Fruit fly (Drosophila melanogaster) whole organism, embryonic: ENCODE measurements around the gene Rsbp15.

ENCODE experiments used
- Abd-B ChIP-seq: fragments of 200-800 bp; sonication (Bioruptor generic); optimal IDR thresholded peaks from 2 replicates; lab custom pipeline; 2018; ENCODE audit warnings: missing biosample characterization, mild to moderate bottlenecking, missing genetic modification characterization, moderate library complexity
- Atf3 ChIP-seq: fragments of 200-800 bp; sonication (Bioruptor generic); optimal IDR thresholded peaks from 3 replicates; lab custom pipeline; 2016; ENCODE audit warnings: missing biosample characterization, missing genetic modification characterization
- BEAF-32 ChIP-seq: fragments of 200-800 bp; sonication (Bioruptor generic); optimal IDR thresholded peaks from 3 replicates; lab custom pipeline; 2017; ENCODE audit warnings: missing biosample characterization, missing genetic modification characterization, mild to moderate bottlenecking, moderate library complexity, missing genetic modification reagents
- CG1024 ChIP-seq: fragments of 200-800 bp; sonication (Bioruptor generic); IDR thresholded peaks from 2 replicates; pipeline ENCODE4 v1.3.6; 2022; ENCODE audit warnings: missing biosample characterization, missing genetic modification characterization
- CG11093 ChIP-seq: fragments of 200-800 bp; sonication (Bioruptor generic); IDR thresholded peaks from 3 replicates; pipeline ENCODE4 v1.3.6; 2022; ENCODE audit warnings: missing biosample characterization, missing genetic modification characterization
- CG12155 ChIP-seq: fragments of 200-800 bp; sonication (Bioruptor generic); optimal IDR thresholded peaks from 3 replicates; lab custom pipeline; 2016; ENCODE audit warnings: missing biosample characterization, missing genetic modification characterization
- CG15479 ChIP-seq: fragments of 200-800 bp; sonication (Bioruptor generic); optimal IDR thresholded peaks from 3 replicates; lab custom pipeline; 2019; ENCODE audit warnings: missing biosample characterization, mild to moderate bottlenecking, missing genetic modification characterization, moderate library complexity
- CG2875 ChIP-seq: fragments of 200-800 bp; sonication (Bioruptor generic); optimal IDR thresholded peaks from 2 replicates; lab custom pipeline; 2017; ENCODE audit warnings: missing biosample characterization, mild to moderate bottlenecking, missing genetic modification characterization, missing genetic modification reagents
- CG2889 ChIP-seq: fragments of 200-800 bp; sonication (Bioruptor generic); IDR thresholded peaks from 3 replicates; pipeline ENCODE4 v1.3.6; 2022; ENCODE audit warnings: missing biosample characterization, missing genetic modification characterization
- CG32772 ChIP-seq: fragments of 200-800 bp; sonication (Bioruptor generic); IDR thresholded peaks from 2 replicates; pipeline ENCODE4 v1.3.6; 2022; ENCODE audit warnings: missing biosample characterization, missing genetic modification characterization
- CG4424 ChIP-seq: fragments of 200-800 bp; sonication (Bioruptor generic); optimal IDR thresholded peaks from 3 replicates; lab custom pipeline; 2016; ENCODE audit warnings: missing biosample characterization, missing genetic modification characterization
- CG6683 ChIP-seq: fragments of 200-800 bp; sonication (Bioruptor generic); optimal IDR thresholded peaks from 2 replicates; lab custom pipeline; 2017; ENCODE audit warnings: missing biosample characterization, mild to moderate bottlenecking, missing genetic modification characterization, missing genetic modification reagents
- CG7357 ChIP-seq: fragments of 200-800 bp; sonication (Bioruptor generic); IDR thresholded peaks from 3 replicates; pipeline ENCODE4 v1.3.6; 2022; ENCODE audit warnings: missing biosample characterization, missing genetic modification characterization
- CG7556 ChIP-seq: fragments of 200-800 bp; sonication (Bioruptor generic); optimal IDR thresholded peaks from 2 replicates; lab custom pipeline; 2017; ENCODE audit warnings: missing biosample characterization, mild to moderate bottlenecking, missing genetic modification characterization
- CG7786 ChIP-seq: fragments of 200-800 bp; sonication (Bioruptor generic); optimal IDR thresholded peaks from 2 replicates; lab custom pipeline; 2016; ENCODE audit warnings: missing biosample characterization, missing genetic modification characterization
- CG8290 ChIP-seq, 3 experiments: fragments of 200-800 bp; sonication (Bioruptor generic); optimal IDR thresholded peaks; 2 replicates each; lab custom pipeline; 2016 to 2019; ENCODE audit warnings: missing biosample characterization in 3 of 3, missing genetic modification characterization in 3 of 3, mild to moderate bottlenecking in 2 of 3, moderate library complexity in 1 of 3
- CG8388 ChIP-seq: fragments of 200-800 bp; sonication (Bioruptor generic); optimal IDR thresholded peaks from 2 replicates; lab custom pipeline; 2019; ENCODE audit warnings: missing biosample characterization, mild to moderate bottlenecking, missing genetic modification characterization, moderate library complexity
- CG8765 ChIP-seq: fragments of 200-800 bp; sonication (Bioruptor generic); IDR thresholded peaks from 2 replicates; pipeline ENCODE4 v1.3.6; 2022; ENCODE audit warnings: missing biosample characterization, missing genetic modification characterization
- CG9215 ChIP-seq: fragments of 200-800 bp; sonication (Bioruptor generic); IDR thresholded peaks from 2 replicates; pipeline ENCODE4 v1.3.6; 2022; ENCODE audit warnings: missing biosample characterization, missing genetic modification characterization
- ERR ChIP-seq: fragments of 200-800 bp; sonication (Bioruptor generic); optimal IDR thresholded peaks from 2 replicates; lab custom pipeline; 2016; ENCODE audit warnings: missing biosample characterization, missing genetic modification characterization
- Fer2 ChIP-seq: fragments of 200-800 bp; sonication (Bioruptor generic); optimal IDR thresholded peaks from 2 replicates; lab custom pipeline; 2018; ENCODE audit warnings: missing biosample characterization, mild to moderate bottlenecking, missing genetic modification characterization, moderate library complexity
- HLH3B ChIP-seq: fragments of 200-800 bp; sonication (Bioruptor generic); IDR thresholded peaks from 2 replicates; pipeline ENCODE4 v1.3.6; 2022; ENCODE audit warnings: missing biosample characterization, missing genetic modification characterization
- HLHmδ ChIP-seq: fragments of 200-800 bp; sonication (Bioruptor generic); optimal IDR thresholded peaks from 2 replicates; lab custom pipeline; 2018; ENCODE audit warnings: missing biosample characterization, mild to moderate bottlenecking, missing genetic modification characterization, moderate library complexity
- Hsf ChIP-seq: fragments of 200-800 bp; sonication (Bioruptor generic); optimal IDR thresholded peaks from 3 replicates; lab custom pipeline; 2016; ENCODE audit warnings: missing biosample characterization, missing genetic modification characterization
- NFAT ChIP-seq: fragments of 200-800 bp; sonication (Bioruptor generic); IDR thresholded peaks from 2 replicates; pipeline ENCODE4 v1.3.6; 2022; ENCODE audit warnings: missing biosample characterization, missing genetic modification characterization
- NfI ChIP-seq: fragments of 200-800 bp; sonication (Bioruptor generic); optimal IDR thresholded peaks from 3 replicates; lab custom pipeline; 2018; ENCODE audit warnings: missing biosample characterization, mild to moderate bottlenecking, missing genetic modification characterization, moderate library complexity
- Rfx ChIP-seq: fragments of 200-800 bp; sonication (Bioruptor generic); IDR thresholded peaks from 2 replicates; pipeline ENCODE4 v1.3.6; 2022; ENCODE audit warnings: missing biosample characterization, missing genetic modification characterization
- Xbp1 ChIP-seq: fragments of 200-800 bp; sonication (Bioruptor generic); optimal IDR thresholded peaks from 3 replicates; lab custom pipeline; 2016; ENCODE audit warnings: missing biosample characterization, mild to moderate bottlenecking, missing genetic modification characterization
- abd-A ChIP-seq: fragments of 200-800 bp; sonication (Bioruptor generic); optimal IDR thresholded peaks from 3 replicates; lab custom pipeline; 2019; ENCODE audit warnings: missing biosample characterization, mild to moderate bottlenecking, missing genetic modification characterization, moderate library complexity
- al ChIP-seq: fragments of 200-800 bp; sonication (Bioruptor generic); IDR thresholded peaks from 2 replicates; pipeline ENCODE4 v1.3.6; 2022; ENCODE audit warnings: missing biosample characterization, missing genetic modification characterization
- bbx ChIP-seq: fragments of 200-800 bp; sonication (Bioruptor generic); IDR thresholded peaks from 2 replicates; pipeline ENCODE4 v1.3.6; 2022; ENCODE audit warnings: missing biosample characterization, missing genetic modification characterization; ENCODE audit not compliant: partially characterized antibody
- cad ChIP-seq: fragments of >200 bp; optimal IDR thresholded peaks from 2 replicates; lab custom pipeline; 2017; ENCODE audit warnings: missing biosample characterization, missing genetic modification characterization
- caup ChIP-seq: fragments of 200-800 bp; sonication (Bioruptor generic); optimal IDR thresholded peaks from 3 replicates; lab custom pipeline; 2017; ENCODE audit warnings: missing biosample characterization, mild to moderate bottlenecking, missing genetic modification characterization, moderate library complexity; ENCODE audit not compliant: severe bottlenecking
- dmrt99B ChIP-seq: fragments of 200-800 bp; sonication (Bioruptor generic); optimal IDR thresholded peaks from 2 replicates; lab custom pipeline; 2018; ENCODE audit warnings: missing biosample characterization, mild to moderate bottlenecking, missing genetic modification characterization, moderate library complexity
- esg ChIP-seq: fragments of 200-800 bp; sonication (Bioruptor generic); conservative IDR thresholded peaks from 2 replicates; pipeline ENCODE4 v1.3.6; 2022; ENCODE audit warnings: missing biosample characterization, missing genetic modification characterization
- eyg ChIP-seq: fragments of 200-800 bp; sonication (Bioruptor generic); optimal IDR thresholded peaks from 3 replicates; lab custom pipeline; 2016; ENCODE audit warnings: missing biosample characterization, missing genetic modification characterization
- fd96Cb ChIP-seq: fragments of 200-800 bp; sonication (Bioruptor generic); optimal IDR thresholded peaks from 2 replicates; lab custom pipeline; 2018; ENCODE audit warnings: missing biosample characterization, mild to moderate bottlenecking, missing genetic modification characterization, moderate library complexity
- fru ChIP-seq: fragments of >200 bp; optimal IDR thresholded peaks from 2 replicates; lab custom pipeline; 2017
- h ChIP-seq: fragments of >200 bp; optimal IDR thresholded peaks from 2 replicates; lab custom pipeline; 2017
- knrl ChIP-seq: fragments of 200-800 bp; sonication (Bioruptor generic); IDR thresholded peaks from 3 replicates; pipeline ENCODE4 v1.3.6; 2022; ENCODE audit warnings: missing biosample characterization, missing genetic modification characterization; ENCODE audit not compliant: partially characterized antibody
- lilli ChIP-seq: fragments of 200-800 bp; sonication (Bioruptor generic); optimal IDR thresholded peaks from 3 replicates; lab custom pipeline; 2016; ENCODE audit warnings: missing biosample characterization, missing genetic modification characterization
- lola ChIP-seq, 3 experiments: fragments of >200 bp in 2 of 3; fragments of 200-800 bp in 1 of 3; sonication (Bioruptor generic) in 1 of 3; optimal IDR thresholded peaks; 2 replicates each; lab custom pipeline; 2017 to 2019; ENCODE audit warnings: missing biosample characterization in 3 of 3, missing genetic modification characterization in 3 of 3, mild to moderate bottlenecking in 1 of 3, moderate library complexity in 1 of 3
- mirr ChIP-seq: fragments of 200-800 bp; sonication (Bioruptor generic); optimal IDR thresholded peaks from 3 replicates; lab custom pipeline; 2018; ENCODE audit warnings: missing biosample characterization, mild to moderate bottlenecking, missing genetic modification characterization
- nau ChIP-seq: fragments of 200-800 bp; sonication (Bioruptor generic); optimal IDR thresholded peaks from 3 replicates; lab custom pipeline; 2017; ENCODE audit warnings: missing biosample characterization, mild to moderate bottlenecking, missing genetic modification characterization, missing genetic modification reagents
- phol ChIP-seq: fragments of 200-800 bp; sonication (Bioruptor generic); optimal IDR thresholded peaks from 3 replicates; lab custom pipeline; 2018; ENCODE audit warnings: missing biosample characterization, mild to moderate bottlenecking, missing genetic modification characterization, moderate library complexity
- rib ChIP-seq: fragments of 200-800 bp; sonication (Bioruptor generic); IDR thresholded peaks from 2 replicates; pipeline ENCODE4 v1.3.6; 2022; ENCODE audit warnings: missing biosample characterization, missing genetic modification characterization
- sr ChIP-seq: fragments of 200-800 bp; sonication (Bioruptor generic); IDR thresholded peaks from 3 replicates; pipeline ENCODE4 v1.3.6; 2022; ENCODE audit warnings: missing biosample characterization, missing genetic modification characterization
- twi ChIP-seq: fragments of 200-800 bp; optimal IDR thresholded peaks from 2 replicates; lab custom pipeline; 2019; ENCODE audit warnings: missing biosample characterization, mild to moderate bottlenecking, missing genetic modification characterization, moderate library complexity
- usp ChIP-seq: fragments of >200 bp; optimal IDR thresholded peaks from 2 replicates; lab custom pipeline; 2017; ENCODE audit warnings: missing biosample characterization, missing genetic modification characterization
- zfh1 ChIP-seq: fragments of 200-800 bp; sonication (Bioruptor generic); IDR thresholded peaks from 3 replicates; pipeline ENCODE4 v1.3.6; 2022; ENCODE audit warnings: missing biosample characterization, missing genetic modification characterization

Rsbp15 gene

dm6 chr3R:12221366-12221916, 746 bp upstream of the Rsbp15 start, which contains the start of gene CG4860 (continued):
- TF ChIP-seq CG9215 (peak; percentile 84), mirr (GFP tag; lab: Kevin White, UChicago) (peak; percentile 35), BEAF-32 (GFP tag; lab: Kevin White, UChicago) (peak; percentile 0), CG8765 (GFP tag; lab: Robert Waterston, UW) (peak; percentile 56; the same call in 1 of the 2 replicates), fru (lab: Kevin White, UChicago) (no peak), CG11093 (GFP tag; lab: Robert Waterston, UW) (peak; percentile 53; the same call in 1 of the 3 replicates), twi (tag; lab: Kevin White, UChicago) (no peak), Atf3 (GFP tag; lab: Kevin White, UChicago) (peak; percentile 75), esg (GFP tag; lab: Robert Waterston, UW) (peak; percentile 79), cad (GFP tag; lab: Kevin White, UChicago) (no peak), lilli (GFP tag; lab: Kevin White, UChicago) (peak; percentile 93), CG7357 (GFP tag; lab: Robert Waterston, UW) (peak; percentile 71), NfI (GFP tag; lab: Kevin White, UChicago) (peak; percentile 89), h (no peak), CG8388 (GFP tag; lab: Kevin White, UChicago) (peak; percentile 82), knrl (GFP tag; lab: Robert Waterston, UW) (no peak), CG12155 (GFP tag; lab: Kevin White, UChicago) (peak; percentile 91), Rfx (GFP tag; lab: Robert Waterston, UW) (peak; percentile 94), CG1024 (GFP tag; lab: Robert Waterston, UW) (peak; percentile 40; the same call in 1 of the 2 replicates), Xbp1 (peak; percentile 92), CG2889 (no peak), sr (peak; percentile 53; the same call in 1 of the 3 replicates), CG32772 (GFP tag; lab: Robert Waterston, UW) (peak; percentile 68), zfh1 (peak; percentile 78; the same call in 2 of the 3 replicates), HLH3B (peak; percentile 86), eyg (GFP tag; lab: Kevin White, UChicago) (peak; percentile 53), CG7556 (GFP tag; lab: Kevin White, UChicago) (peak; percentile 91), CG7786 (GFP tag; lab: Kevin White, UChicago) (peak; percentile 86), phol (tag; lab: Kevin White, UChicago) (peak; percentile 83), CG2875 (GFP tag; lab: Kevin White, UChicago) (peak; percentile 76), Abd-B (GFP tag; lab: Kevin White, UChicago) (peak; percentile 81), HLHmδ (GFP tag; lab: Kevin White, UChicago) (no peak), abd-A (tag; lab: Kevin White, UChicago) (no peak), fd96Cb (tag; lab: Kevin White, UChicago) (peak; percentile 82), bbx (0 out of 2 replicates have a peak, but pooled peaks have one; percentile 20), usp (GFP tag; lab: Kevin White, UChicago) (no peak), dmrt99B (tag; lab: Kevin White, UChicago) (peak; percentile 88), CG4424 (GFP tag; lab: Kevin White, UChicago) (peak; percentile 88), al (GFP tag; lab: Robert Waterston, UW) (peak; percentile 89), ERR (GFP tag; lab: Kevin White, UChicago) (peak; percentile 44), CG8290 (GFP tag; optimal IDR thresholded peaks at IDR 0.05; lab: Kevin White, UChicago) (no peak), CG8290 (tag; optimal IDR thresholded peaks at IDR 0.05; lab: Kevin White, UChicago) (peak in 1 of 2 experiments; percentile 80), CG15479 (GFP tag; lab: Kevin White, UChicago) (no peak), Fer2 (tag; lab: Kevin White, UChicago) (peak; percentile 87), nau (no peak), rib (GFP tag; lab: Robert Waterston, UW) (peak; percentile 78), NFAT (peak; percentile 92), caup (GFP tag; lab: Kevin White, UChicago) (peak; percentile 84), Hsf (GFP tag; lab: Kevin White, UChicago) (peak; percentile 90), lola (GFP tag; optimal IDR thresholded peaks at IDR 0.05; lab: Kevin White, UChicago) (peak in 1 of 3 experiments; percentile 71), CG6683 (GFP tag; lab: Kevin White, UChicago) (no peak)
